Worm (Caenorhabditis elegans): ENCODE results near the gene try-3.
A peak's percentile ranks its signal among the peaks of the same experiment; 100 is the strongest.

try-3 gene

ce11 chrIV:6607059-6607458, 50.1 kb downstream of the try-3 start:
- TF ChIP-seq ceh-82 (tag; optimal IDR thresholded peaks at IDR 0.05) (no peak), fos-1 (tag; optimal IDR thresholded peaks at IDR 0.05) (peak; percentile 18)

All from whole organism, L2 larva.